Fruit fly (Drosophila melanogaster) whole organism, embryonic: ENCODE results near the gene Ripalpha.

Source experiments
- Bdp1 ChIP-seq: fragments of 200-800 bp; sonication (Bioruptor generic); optimal IDR thresholded peaks from 3 replicates; lab custom pipeline; 2016; ENCODE audit warnings: missing biosample characterization, missing genetic modification characterization
- Bgb ChIP-seq: fragments of 200-800 bp; sonication (Bioruptor generic); IDR thresholded peaks from 2 replicates; pipeline ENCODE4 v1.3.6; 2022; ENCODE audit warnings: missing biosample characterization, missing genetic modification characterization; ENCODE audit not compliant: partially characterized antibody
- CG1024 ChIP-seq: fragments of 200-800 bp; sonication (Bioruptor generic); IDR thresholded peaks from 2 replicates; pipeline ENCODE4 v1.3.6; 2022; ENCODE audit warnings: missing biosample characterization, missing genetic modification characterization
- CG10654 ChIP-seq: fragments of 200-800 bp; sonication (Bioruptor generic); optimal IDR thresholded peaks from 2 replicates; lab custom pipeline; 2016; ENCODE audit warnings: missing biosample characterization, missing genetic modification characterization
- CG1233 ChIP-seq: fragments of 200-800 bp; sonication (Bioruptor generic); optimal IDR thresholded peaks from 4 replicates; lab custom pipeline; 2018; ENCODE audit warnings: missing biosample characterization, mild to moderate bottlenecking, missing genetic modification characterization
- CG12744 ChIP-seq: fragments of 200-800 bp; sonication (Bioruptor generic); optimal IDR thresholded peaks from 2 replicates; lab custom pipeline; 2016; ENCODE audit warnings: missing biosample characterization, missing genetic modification characterization
- CG13287 ChIP-seq: fragments of 200-800 bp; sonication (Bioruptor generic); IDR thresholded peaks from 2 replicates; pipeline ENCODE4 v1.3.6; 2022; ENCODE audit warnings: missing biosample characterization, missing genetic modification characterization; ENCODE audit not compliant: partially characterized antibody
- CG13424 ChIP-seq: fragments of 200-800 bp; sonication (Bioruptor generic); optimal IDR thresholded peaks from 2 replicates; lab custom pipeline; 2019; ENCODE audit warnings: missing biosample characterization, mild to moderate bottlenecking, missing genetic modification characterization, moderate library complexity
- CG14050 ChIP-seq: fragments of 200-800 bp; sonication (Bioruptor generic); IDR thresholded peaks from 3 replicates; pipeline ENCODE4 v1.3.6; 2022; ENCODE audit warnings: missing biosample characterization, missing genetic modification characterization
- CG14965 ChIP-seq: fragments of 200-800 bp; sonication (Bioruptor generic); optimal IDR thresholded peaks from 2 replicates; lab custom pipeline; 2016; ENCODE audit warnings: missing biosample characterization, missing genetic modification characterization, borderline replicate concordance
- CG17186 ChIP-seq: fragments of 200-800 bp; sonication (Bioruptor generic); optimal IDR thresholded peaks from 3 replicates; lab custom pipeline; 2017; ENCODE audit warnings: missing biosample characterization, missing genetic modification reagents, missing genetic modification characterization
- CG17385 ChIP-seq: fragments of 200-800 bp; sonication (Bioruptor generic); optimal IDR thresholded peaks from 3 replicates; lab custom pipeline; 2018; ENCODE audit warnings: missing biosample characterization, mild to moderate bottlenecking, missing genetic modification characterization
- CG17568 ChIP-seq: fragments of 200-800 bp; sonication (Bioruptor generic); optimal IDR thresholded peaks from 2 replicates; lab custom pipeline; 2018; ENCODE audit warnings: missing biosample characterization, mild to moderate bottlenecking, missing genetic modification characterization, moderate library complexity
- CG18619 ChIP-seq: fragments of 200-800 bp; sonication (Bioruptor generic); optimal IDR thresholded peaks from 3 replicates; lab custom pipeline; 2017; ENCODE audit warnings: missing biosample characterization, mild to moderate bottlenecking, missing genetic modification characterization
- CG2120 ChIP-seq: fragments of 200-800 bp; sonication (Bioruptor generic); optimal IDR thresholded peaks from 3 replicates; lab custom pipeline; 2016; ENCODE audit warnings: missing biosample characterization, missing genetic modification characterization
- CG31441 ChIP-seq: fragments of 200-800 bp; sonication (Bioruptor generic); IDR thresholded peaks from 2 replicates; pipeline ENCODE4 v1.3.6; 2022; ENCODE audit warnings: missing biosample characterization, missing genetic modification characterization
- CG33557 ChIP-seq: fragments of 200-800 bp; sonication (Bioruptor generic); optimal IDR thresholded peaks from 2 replicates; lab custom pipeline; 2019; ENCODE audit warnings: missing biosample characterization, mild to moderate bottlenecking, missing genetic modification characterization, moderate library complexity
- CG34422 ChIP-seq: fragments of 200-800 bp; sonication (Bioruptor generic); IDR thresholded peaks from 3 replicates; pipeline ENCODE4 v1.3.6; 2022; ENCODE audit warnings: missing biosample characterization, missing genetic modification characterization
- CG3838 ChIP-seq: fragments of 200-800 bp; sonication (Bioruptor generic); optimal IDR thresholded peaks from 3 replicates; lab custom pipeline; 2016; ENCODE audit warnings: missing biosample characterization, missing genetic modification characterization
- CG43689 ChIP-seq: fragments of 200-800 bp; sonication (Bioruptor generic); IDR thresholded peaks from 2 replicates; pipeline ENCODE4 v1.3.6; 2022; ENCODE audit warnings: missing biosample characterization, missing genetic modification characterization
- CG4730 ChIP-seq: fragments of 200-800 bp; sonication (Bioruptor generic); IDR thresholded peaks from 2 replicates; pipeline ENCODE4 v1.3.6; 2022; ENCODE audit warnings: missing biosample characterization, missing genetic modification characterization
- CG7372 ChIP-seq: fragments of 200-800 bp; sonication (Bioruptor generic); IDR thresholded peaks from 2 replicates; pipeline ENCODE4 v1.3.6; 2022; ENCODE audit warnings: missing biosample characterization, missing genetic modification characterization
- CG9727 ChIP-seq: fragments of 200-800 bp; sonication (Bioruptor generic); optimal IDR thresholded peaks from 3 replicates; lab custom pipeline; 2017; ENCODE audit warnings: missing biosample characterization, mild to moderate bottlenecking, missing genetic modification characterization
- D ChIP-seq, 2 experiments: fragments of 200-800 bp in 1 of 2; fragments of >200 bp in 1 of 2; sonication (Bioruptor generic) in 1 of 2; optimal IDR thresholded peaks; 2 replicates in 1 of 2; 3 replicates in 1 of 2; lab custom pipeline; 2017; ENCODE audit warnings: mild to moderate bottlenecking in 1 of 2, missing biosample characterization in 1 of 2, missing genetic modification characterization in 1 of 2, missing genetic modification reagents in 1 of 2
- Drgx ChIP-seq: fragments of 200-800 bp; sonication (Bioruptor generic); IDR thresholded peaks from 2 replicates; pipeline ENCODE4 v1.3.6; 2022; ENCODE audit warnings: missing biosample characterization, missing genetic modification characterization
- HmgD ChIP-seq: fragments of 200-800 bp; sonication (Bioruptor generic); optimal IDR thresholded peaks from 3 replicates; lab custom pipeline; 2016; ENCODE audit warnings: missing biosample characterization, missing genetic modification characterization
- HmgZ ChIP-seq: fragments of 200-800 bp; sonication (Bioruptor generic); optimal IDR thresholded peaks from 2 replicates; lab custom pipeline; 2018; ENCODE audit warnings: missing biosample characterization, mild to moderate bottlenecking, missing genetic modification characterization
- Lpt ChIP-seq: fragments of >200 bp; optimal IDR thresholded peaks from 2 replicates; lab custom pipeline; 2018; ENCODE audit warnings: missing biosample characterization, missing genetic modification characterization
- Nf-YA ChIP-seq: fragments of 200-800 bp; sonication (Bioruptor generic); IDR thresholded peaks from 2 replicates; pipeline ENCODE4 v1.3.6; 2022; ENCODE audit warnings: missing biosample characterization, missing genetic modification characterization
- Scr ChIP-seq: fragments of 200-800 bp; sonication (Bioruptor generic); IDR thresholded peaks from 2 replicates; pipeline ENCODE4 v1.3.6; 2022; ENCODE audit warnings: missing biosample characterization, missing genetic modification characterization; ENCODE audit not compliant: partially characterized antibody
- Spps ChIP-seq: fragments of 200-800 bp; sonication (Bioruptor generic); optimal IDR thresholded peaks from 2 replicates; lab custom pipeline; 2018; ENCODE audit warnings: missing biosample characterization, mild to moderate bottlenecking, missing genetic modification characterization
- Tbp ChIP-seq: fragments of >200 bp; optimal IDR thresholded peaks from 2 replicates; lab custom pipeline; 2018; ENCODE audit warnings: missing biosample characterization, missing genetic modification characterization
- Trl ChIP-seq, 3 experiments: fragments of >200 bp in 2 of 3; fragments of 200-800 bp in 1 of 3; sonication (Bioruptor generic) in 1 of 3; optimal IDR thresholded peaks; 2 replicates in 1 of 3; 3 replicates in 2 of 3; lab custom pipeline; 2016 to 2017; ENCODE audit warnings: missing biosample characterization in 1 of 3, missing genetic modification characterization in 1 of 3
- ara ChIP-seq: fragments of 200-800 bp; sonication (Bioruptor generic); IDR thresholded peaks from 2 replicates; pipeline ENCODE4 v1.3.6; 2022; ENCODE audit warnings: missing biosample characterization, missing genetic modification characterization
- bab2 ChIP-seq: fragments of 200-800 bp; sonication (Bioruptor generic); optimal IDR thresholded peaks from 2 replicates; lab custom pipeline; 2016; ENCODE audit warnings: missing biosample characterization, missing genetic modification characterization
- bbx ChIP-seq: fragments of 200-800 bp; sonication (Bioruptor generic); IDR thresholded peaks from 2 replicates; pipeline ENCODE4 v1.3.6; 2022; ENCODE audit warnings: missing biosample characterization, missing genetic modification characterization; ENCODE audit not compliant: partially characterized antibody
- caup ChIP-seq: fragments of 200-800 bp; sonication (Bioruptor generic); optimal IDR thresholded peaks from 3 replicates; lab custom pipeline; 2017; ENCODE audit warnings: missing biosample characterization, mild to moderate bottlenecking, missing genetic modification characterization, moderate library complexity; ENCODE audit not compliant: severe bottlenecking
- chinmo ChIP-seq: fragments of 200-800 bp; sonication (Bioruptor generic); IDR thresholded peaks from 4 replicates; pipeline ENCODE4 v1.3.6; 2022; ENCODE audit warnings: missing biosample characterization, missing genetic modification characterization; ENCODE audit not compliant: partially characterized antibody
- danr ChIP-seq: fragments of 200-800 bp; sonication (Bioruptor generic); IDR thresholded peaks from 2 replicates; pipeline ENCODE4 v1.3.6; 2022; ENCODE audit warnings: missing biosample characterization, missing genetic modification characterization
- disco-r ChIP-seq: fragments of 200-800 bp; sonication (Bioruptor generic); optimal IDR thresholded peaks from 2 replicates; lab custom pipeline; 2016; ENCODE audit warnings: missing biosample characterization, missing genetic modification characterization
- fu2 ChIP-seq: fragments of 200-800 bp; sonication (Bioruptor generic); optimal IDR thresholded peaks from 2 replicates; lab custom pipeline; 2016; ENCODE audit warnings: missing biosample characterization, missing genetic modification characterization
- her ChIP-seq: fragments of 200-800 bp; sonication (Bioruptor generic); optimal IDR thresholded peaks from 2 replicates; lab custom pipeline; 2016; ENCODE audit warnings: missing biosample characterization, missing genetic modification characterization
- insv ChIP-seq, 2 experiments: fragments of 200-800 bp; sonication (Bioruptor generic); optimal IDR thresholded peaks; 3 replicates each; lab custom pipeline; 2016 to 2018; ENCODE audit warnings: missing biosample characterization in 2 of 2, missing genetic modification characterization in 2 of 2
- pnt ChIP-seq: fragments of 200-800 bp; sonication (Bioruptor generic); optimal IDR thresholded peaks from 3 replicates; lab custom pipeline; 2016; ENCODE audit warnings: missing biosample characterization, missing genetic modification characterization
- pum ChIP-seq: fragments of 200-800 bp; sonication (Bioruptor generic); optimal IDR thresholded peaks from 2 replicates; lab custom pipeline; 2016; ENCODE audit warnings: missing biosample characterization, missing genetic modification characterization
- run ChIP-seq: fragments of 200-800 bp; sonication (Bioruptor generic); optimal IDR thresholded peaks from 3 replicates; lab custom pipeline; 2018; ENCODE audit warnings: missing biosample characterization, mild to moderate bottlenecking, missing genetic modification characterization
- sd ChIP-seq: fragments of 200-800 bp; sonication (Bioruptor generic); optimal IDR thresholded peaks from 3 replicates; lab custom pipeline; 2018; ENCODE audit warnings: missing biosample characterization, mild to moderate bottlenecking, missing genetic modification characterization, moderate library complexity
- sim ChIP-seq: fragments of 200-800 bp; sonication (Bioruptor generic); IDR thresholded peaks from 2 replicates; pipeline ENCODE4 v1.3.6; 2022; ENCODE audit warnings: missing biosample characterization, missing genetic modification characterization
- unc-4 ChIP-seq: fragments of 200-800 bp; sonication (Bioruptor generic); IDR thresholded peaks from 2 replicates; pipeline ENCODE4 v1.3.6; 2022; ENCODE audit warnings: missing biosample characterization, missing genetic modification characterization; ENCODE audit not compliant: partially characterized antibody
- zen ChIP-seq: fragments of 200-800 bp; sonication (Bioruptor generic); optimal IDR thresholded peaks from 3 replicates; lab custom pipeline; 2018; ENCODE audit warnings: missing biosample characterization, mild to moderate bottlenecking, missing genetic modification characterization, moderate library complexity

The Ripalpha gene

DNA sequence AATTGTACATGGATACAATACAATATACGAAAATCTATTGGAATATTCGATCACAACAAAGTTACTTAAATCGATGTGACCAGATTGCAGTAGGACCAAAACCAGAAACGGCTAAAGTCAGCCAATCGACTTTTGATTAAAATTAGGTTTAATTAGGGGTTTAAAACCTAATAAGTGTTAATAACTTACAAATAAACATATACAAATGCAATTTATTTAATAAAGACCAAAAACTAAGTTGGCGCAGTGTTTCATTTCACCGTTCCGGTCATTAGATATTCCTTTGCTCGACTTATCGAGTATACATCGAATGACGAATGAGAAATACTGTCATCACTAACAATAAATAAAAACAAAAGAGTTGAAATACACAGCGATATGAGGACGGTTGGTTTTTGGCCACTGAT lies 49.7 kb upstream of the Ripalpha start, which contains the start of the genes bsk and CG31717 (continued):
- TF ChIP-seq CG4730 (GFP tag; lab: Robert Waterston, UW) (no peak), CG3838 (GFP tag; lab: Kevin White, UChicago) (no peak), sim (no peak), danr (GFP tag; lab: Robert Waterston, UW) (no peak), CG17568 (GFP tag; lab: Kevin White, UChicago) (no peak), CG33557 (GFP tag; lab: Kevin White, UChicago) (no peak), CG14965 (GFP tag; lab: Kevin White, UChicago) (no peak), CG13287 (GFP tag; lab: Robert Waterston, UW) (peak; percentile 68), caup (GFP tag; lab: Kevin White, UChicago) (no peak), zen (tag; lab: Kevin White, UChicago) (peak; percentile 67), bbx (no peak; the same call in 1 of the 2 replicates), CG14050 (GFP tag; lab: Robert Waterston, UW) (no peak), CG31441 (GFP tag; lab: Robert Waterston, UW) (no peak), insv (GFP tag; optimal IDR thresholded peaks at IDR 0.05; lab: Kevin White, UChicago) (no peak), CG34422 (GFP tag; lab: Robert Waterston, UW) (no peak), CG12744 (no peak), CG1024 (GFP tag; lab: Robert Waterston, UW) (0 out of 2 replicates have a peak, but pooled peaks have one; percentile 11), CG17385 (no peak), Scr (GFP tag; lab: Robert Waterston, UW) (peak; percentile 67), HmgZ (tag; lab: Kevin White, UChicago) (peak; percentile 15), CG43689 (no peak), chinmo (GFP tag; lab: Robert Waterston, UW) (no peak), CG13424 (no peak), CG7372 (GFP tag; lab: Robert Waterston, UW) (no peak), Nf-YA (GFP tag; lab: Robert Waterston, UW) (no peak), CG1233 (GFP tag; lab: Kevin White, UChicago) (no peak), CG10654 (GFP tag; lab: Kevin White, UChicago) (no peak), D (optimal IDR thresholded peaks at IDR 0.05; lab: Kevin White, UChicago) (no peak), D (GFP tag; optimal IDR thresholded peaks at IDR 0.05; lab: Kevin White, UChicago) (no peak), pnt (GFP tag; lab: Kevin White, UChicago) (no peak), fu2 (GFP tag; lab: Kevin White, UChicago) (no peak), Bgb (GFP tag; lab: Robert Waterston, UW) (peak; percentile 34; the same call in 1 of the 2 replicates), Bdp1 (no peak), Tbp (GFP tag; lab: Kevin White, UChicago) (no peak), Spps (no peak), Drgx (no peak), run (tag; lab: Kevin White, UChicago) (no peak), Trl (optimal IDR thresholded peaks at IDR 0.05; lab: Kevin White, UChicago) (no peak), Trl (GFP tag; optimal IDR thresholded peaks at IDR 0.05; lab: Kevin White, UChicago) (no peak), disco-r (GFP tag; lab: Kevin White, UChicago) (no peak), pum (GFP tag; lab: Kevin White, UChicago) (no peak), CG18619 (GFP tag; lab: Kevin White, UChicago) (no peak), unc-4 (peak; percentile 61; the same call in 1 of the 2 replicates), her (GFP tag; lab: Kevin White, UChicago) (no peak), ara (no peak), CG9727 (GFP tag; lab: Kevin White, UChicago) (no peak), sd (no peak), CG2120 (GFP tag; lab: Kevin White, UChicago) (no peak), bab2 (GFP tag; lab: Kevin White, UChicago) (no peak), CG17186 (no peak), HmgD (no peak), Lpt (GFP tag; lab: Kevin White, UChicago) (no peak)
